Worm (Caenorhabditis elegans) whole organism, L1 larva: Measurements from ENCODE around the gene sup-12.

Experiments
- ceh-82 ChIP-seq, 3 experiments: fragments of 150-350 bp in 1 of 3; sonication (generic microtip) in 2 of 3; optimal IDR thresholded peaks; 2 replicates each; lab custom pipeline; 2014 to 2017; ENCODE audit warnings: missing biosample characterization in 3 of 3, missing genetic modification characterization in 3 of 3
- mep-1 ChIP-seq: fragments of 150-350 bp; optimal IDR thresholded peaks from 2 replicates; lab custom pipeline; 2014; ENCODE audit warnings: missing biosample characterization, missing genetic modification characterization
- pqm-1 ChIP-seq: sonication (generic microtip); optimal IDR thresholded peaks from 3 replicates; lab custom pipeline; 2017; ENCODE audit warnings: missing biosample characterization, missing genetic modification characterization

DNA sequence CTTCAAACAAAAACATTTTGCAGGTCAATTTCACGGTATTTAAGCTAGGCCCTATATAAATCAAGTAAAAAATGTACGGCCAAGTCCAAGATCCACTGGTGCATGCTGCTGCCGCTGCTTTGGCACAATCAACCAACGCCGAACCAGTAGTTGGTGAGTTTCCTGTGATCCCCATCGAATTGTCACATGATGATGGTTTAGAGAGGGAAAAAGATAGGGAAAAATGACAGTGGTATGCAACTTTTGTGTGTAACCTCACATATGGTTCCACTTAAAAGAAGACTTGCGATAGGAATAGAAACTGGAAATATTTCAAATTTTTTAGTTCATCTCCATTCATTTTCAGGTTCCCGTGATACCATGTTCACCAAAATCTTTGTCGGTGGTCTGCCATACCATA, at the start of gene sup-12:
- no peak for TF ChIP-seq ceh-82 (tag; optimal IDR thresholded peaks at IDR 0.05; lab: Kevin White, UChicago)
- no peak for TF ChIP-seq pqm-1 (tag; lab: Kevin White, UChicago)
- no peak for TF ChIP-seq mep-1 (tag; lab: Kevin White, UChicago)
